Fruit fly (Drosophila melanogaster): ENCODE measurements around the gene promL.

promL gene

dm6 chr3L:3142516-3143382 is 15.2 kb upstream of the promL start:
- no peak for TF ChIP-seq noc (tag; optimal IDR thresholded peaks at IDR 0.05)

dm6 chr3L:3141411-3141810 is 13.9 kb upstream of the promL start:
- no peak for TF ChIP-seq noc (tag; optimal IDR thresholded peaks at IDR 0.05)

- TF ChIP-seq noc (tag; optimal IDR thresholded peaks at IDR 0.05): peak; percentile 11
Measured at dm6 chr3L:3134064-3134545, 6.6 kb upstream of the promL start.

DNA sequence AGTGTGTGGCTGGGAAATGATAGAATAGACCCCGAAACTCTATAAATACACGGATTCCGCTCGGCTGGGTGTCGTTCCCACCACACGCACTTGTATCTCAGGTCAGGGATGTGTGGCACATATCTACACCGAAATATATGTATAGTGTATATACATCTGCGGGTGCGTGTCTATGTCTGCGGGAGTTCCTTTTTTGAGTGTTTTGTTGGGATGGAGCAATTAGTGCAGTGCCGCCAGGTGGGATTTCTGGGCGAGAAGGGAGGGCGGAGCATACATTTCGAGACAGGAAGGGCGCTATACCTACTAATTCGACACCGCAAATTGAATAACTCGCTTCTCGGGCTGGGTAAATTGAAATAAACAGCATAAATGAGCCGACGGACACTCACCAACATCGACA is 1.0 kb downstream of the promL start:
- no peak for TF ChIP-seq noc (tag; optimal IDR thresholded peaks at IDR 0.05)

DNA sequence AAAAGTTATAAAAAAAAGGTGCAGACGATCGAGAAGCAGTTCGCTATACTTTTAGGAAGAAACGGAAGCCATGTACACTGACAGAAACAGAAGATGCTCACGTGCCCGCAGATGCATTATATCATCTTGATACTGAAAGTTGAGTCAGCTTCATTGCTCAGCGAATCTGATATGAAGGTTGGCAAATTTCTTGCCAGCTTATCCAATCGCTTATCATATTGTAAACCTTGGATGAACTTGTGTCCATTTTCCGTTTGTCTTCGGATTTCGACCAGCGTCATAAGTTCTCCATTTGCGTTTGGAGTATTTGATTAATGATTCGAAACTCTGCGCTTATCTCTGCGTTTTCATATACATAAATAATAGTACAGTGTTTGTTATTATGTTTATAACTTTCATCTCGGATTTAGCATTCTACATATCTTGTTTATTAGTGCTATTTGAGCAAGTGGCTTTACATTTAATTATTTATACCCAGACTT is 1.8 kb downstream of the promL start:
- TF ChIP-seq noc (tag; optimal IDR thresholded peaks at IDR 0.05): no peak

dm6 chr3L:3124939-3125648 is 2.4 kb downstream of the promL start:
- no peak for TF ChIP-seq noc (tag; optimal IDR thresholded peaks at IDR 0.05)

DNA sequence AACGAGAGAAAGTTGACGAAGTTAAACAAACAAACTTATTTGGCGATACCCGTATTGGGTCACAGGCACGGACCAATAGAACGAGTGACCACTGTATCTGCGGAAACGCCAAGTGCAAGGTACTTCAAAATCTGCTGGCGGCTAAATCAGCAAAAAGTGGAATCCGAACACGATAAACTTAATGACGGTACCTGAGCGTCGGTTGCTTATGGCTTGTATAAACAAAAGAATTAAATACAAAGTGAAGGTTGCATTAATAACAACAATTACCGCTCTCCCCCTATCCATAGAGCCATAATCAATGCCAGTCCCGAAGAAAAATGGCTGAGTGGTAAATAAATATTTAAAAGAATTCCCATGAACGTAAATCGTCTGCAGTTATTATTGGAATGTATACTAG is 3.0 kb downstream of the promL start:
- TF ChIP-seq noc (tag; optimal IDR thresholded peaks at IDR 0.05): no peak

DNA sequence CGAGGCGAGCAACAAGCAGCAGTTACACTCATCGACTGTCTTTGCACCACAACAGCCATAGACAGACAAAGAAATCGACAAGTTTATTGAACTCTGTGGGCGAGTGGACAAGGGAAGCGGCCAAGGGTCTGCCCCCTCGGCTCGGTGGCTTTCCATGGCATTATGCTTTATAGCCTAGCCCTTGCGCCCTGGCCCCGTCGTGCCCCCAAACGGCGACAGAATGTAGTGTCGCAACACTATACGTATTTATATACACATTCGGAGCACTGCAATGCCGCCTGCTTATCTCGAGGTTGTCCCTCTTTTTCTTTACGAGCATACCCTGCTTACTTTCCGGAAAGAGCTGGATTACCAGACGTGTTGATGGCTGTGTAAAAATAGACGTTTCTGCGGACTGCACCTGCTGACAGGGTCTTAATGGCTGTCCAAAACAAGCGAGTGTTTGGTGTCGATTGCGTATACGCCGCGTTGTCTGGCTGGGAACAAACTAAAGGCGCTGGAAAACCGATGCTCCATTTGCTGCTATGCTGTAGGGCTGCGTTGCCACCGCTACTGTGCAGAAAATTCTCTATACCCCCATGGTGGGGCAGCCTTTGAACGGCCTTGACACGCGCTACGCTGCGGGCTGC is 4.7 kb downstream of the promL start:
- TF ChIP-seq noc (tag; optimal IDR thresholded peaks at IDR 0.05): no peak

DNA sequence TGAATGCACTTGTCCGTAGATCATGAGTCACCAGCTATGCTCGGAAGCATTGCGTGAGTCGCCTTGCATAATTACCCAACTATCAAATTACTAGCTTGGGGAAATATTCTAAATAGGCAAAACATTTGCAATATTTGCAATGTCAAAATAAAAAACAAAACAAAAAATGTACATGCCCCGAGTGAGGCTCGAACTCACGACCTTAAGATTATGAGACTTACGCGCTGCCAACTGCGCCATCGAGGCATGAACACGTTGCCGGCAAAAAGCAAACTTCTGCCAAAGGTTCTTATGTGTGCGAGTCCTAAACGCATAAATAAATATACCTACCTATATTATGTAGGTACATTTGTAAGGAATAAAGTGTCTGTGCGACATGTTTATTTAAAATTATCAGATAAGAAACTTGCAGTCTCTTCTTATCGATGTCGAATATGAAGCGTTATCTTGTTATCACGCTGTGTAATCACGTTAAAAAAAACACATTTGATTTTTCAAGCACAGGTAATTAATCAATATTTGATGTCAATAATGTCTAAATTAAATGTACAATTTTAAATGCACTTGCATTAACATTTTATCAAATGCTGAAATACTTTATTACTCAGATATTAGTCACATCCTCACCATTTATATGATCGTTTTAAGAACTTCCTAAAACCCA is 5.6 kb downstream of the promL start:
- peak; percentile 36 for TF ChIP-seq noc (tag; optimal IDR thresholded peaks at IDR 0.05)

- no peak for TF ChIP-seq noc (tag; optimal IDR thresholded peaks at IDR 0.05)
Measured at dm6 chr3L:3114367-3114766, 13.2 kb downstream of the promL start, which contains the start of gene CG45067. Gene CG45067 (minus strand): TSS chr3L:3114467.

- TF ChIP-seq noc (tag; optimal IDR thresholded peaks at IDR 0.05): no peak
Measured at dm6 chr3L:3111127-3111526, 16.4 kb downstream of the promL start, which contains the start of gene CG45066. Gene CG45066 (minus strand): TSS chr3L:3111227.

dm6 chr3L:3109417-3110090 is 18.0 kb downstream of the promL start:
- TF ChIP-seq noc (tag; optimal IDR thresholded peaks at IDR 0.05): no peak

DNA sequence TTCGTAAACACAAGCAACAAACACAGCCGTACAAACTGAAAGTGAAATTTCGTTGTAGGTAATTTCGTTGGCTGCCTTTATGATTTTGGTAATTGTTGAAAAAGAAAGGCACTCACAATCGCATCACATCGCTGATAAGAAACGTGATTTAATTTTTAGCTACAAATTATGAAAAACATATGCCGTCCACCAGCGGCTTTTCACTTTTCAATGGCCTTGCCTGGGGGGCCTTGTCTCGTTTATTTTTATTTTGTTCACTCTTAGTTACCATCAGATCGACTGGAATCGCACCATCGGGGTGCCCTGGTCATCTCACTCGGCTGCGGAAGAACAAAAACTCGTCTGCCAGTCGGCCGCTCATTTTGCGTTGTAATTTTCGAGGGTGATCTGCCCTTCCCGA is 18.6 kb downstream of the promL start:
- no peak for TF ChIP-seq noc (tag; optimal IDR thresholded peaks at IDR 0.05)

- TF ChIP-seq noc (tag; optimal IDR thresholded peaks at IDR 0.05): no peak
Measured at dm6 chr3L:3108040-3108615, 19.4 kb downstream of the promL start.

Data from whole organism, larva.